Worm (Caenorhabditis elegans) whole organism, mixed stage, embryonic: ENCODE data around the gene C02F5.14.

ENCODE experiments used
- blmp-1 ChIP-seq: fragments of 150-350 bp; optimal IDR thresholded peaks from 2 replicates; lab custom pipeline; 2014; ENCODE audit warnings: missing biosample characterization, missing genetic modification characterization
- elt-1 ChIP-seq: sonication (generic microtip); optimal IDR thresholded peaks from 2 replicates; lab custom pipeline; 2017; ENCODE audit warnings: missing genetic modification characterization, mild to moderate bottlenecking, missing compliant biosample characterization, antibody characterized with exemption, moderate library complexity, borderline replicate concordance; ENCODE audit not compliant: insufficient read depth
- elt-3 ChIP-seq: fragments of 150-350 bp; optimal IDR thresholded peaks from 2 replicates; lab custom pipeline; 2014; ENCODE audit warnings: missing biosample characterization, missing genetic modification characterization
- lsy-2 ChIP-seq: fragments of 150-350 bp; optimal IDR thresholded peaks from 2 replicates; lab custom pipeline; 2014; ENCODE audit warnings: missing biosample characterization, missing genetic modification characterization
- nhr-237 ChIP-seq: fragments of 150-350 bp; optimal IDR thresholded peaks from 2 replicates; lab custom pipeline; 2014; ENCODE audit warnings: missing biosample characterization, missing genetic modification characterization
- nhr-76 ChIP-seq: sonication (generic microtip); optimal IDR thresholded peaks from 2 replicates; lab custom pipeline; 2017; ENCODE audit warnings: missing biosample characterization, missing genetic modification characterization
- sptf-1 ChIP-seq: sonication (generic microtip); optimal IDR thresholded peaks from 2 replicates; lab custom pipeline; 2017; ENCODE audit warnings: mild to moderate bottlenecking, missing genetic modification characterization, moderate library complexity, missing compliant biosample characterization
- unc-39 ChIP-seq: fragments of 150-350 bp; optimal IDR thresholded peaks from 2 replicates; lab custom pipeline; 2014; ENCODE audit warnings: missing biosample characterization, missing genetic modification characterization
- unc-62 ChIP-seq: fragments of 150-350 bp; optimal IDR thresholded peaks from 2 replicates; lab custom pipeline; 2014; ENCODE audit warnings: missing biosample characterization, missing genetic modification reagents, missing genetic modification characterization

DNA sequence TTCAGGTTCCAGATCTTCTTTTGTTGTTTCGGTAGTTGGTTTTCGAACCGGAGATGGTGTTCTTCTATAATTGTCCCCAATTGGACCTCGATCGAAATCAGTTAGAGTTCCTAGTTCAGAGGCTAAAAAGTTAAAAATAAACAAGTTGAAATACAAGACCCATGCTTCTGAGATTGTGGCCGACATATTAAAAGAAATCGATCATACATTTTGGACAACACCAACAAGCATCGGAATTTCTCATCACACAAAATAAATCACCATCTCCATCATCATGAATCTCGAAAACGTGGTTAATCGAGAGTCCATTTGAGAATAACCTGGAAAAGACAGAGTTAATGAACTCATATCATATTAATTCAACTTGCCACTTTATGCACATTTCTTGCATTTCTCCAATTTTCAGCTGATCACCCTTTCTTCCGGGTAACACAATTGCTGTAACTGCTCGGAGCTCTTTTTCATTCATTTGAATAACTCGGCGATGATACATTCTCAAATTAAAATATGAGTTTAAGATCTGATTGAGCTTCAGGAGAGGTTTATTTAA, 36.4 kb upstream of the C02F5.14 start, which contains the start of the genes mps-4 and F09G8.10:
- TF ChIP-seq unc-39 (tag; lab: Kevin White, UChicago) (no peak), nhr-237 (tag; lab: Kevin White, UChicago) (no peak), elt-1 (no peak), lsy-2 (no peak), nhr-76 (tag; lab: Kevin White, UChicago) (no peak), unc-62 (no peak), elt-3 (tag; lab: Kevin White, UChicago) (no peak), sptf-1 (tag; lab: Kevin White, UChicago) (no peak), blmp-1 (tag; lab: Kevin White, UChicago) (no peak)
